Worm (Caenorhabditis elegans): ENCODE measurements around the gene fbxa-224.

DNA sequence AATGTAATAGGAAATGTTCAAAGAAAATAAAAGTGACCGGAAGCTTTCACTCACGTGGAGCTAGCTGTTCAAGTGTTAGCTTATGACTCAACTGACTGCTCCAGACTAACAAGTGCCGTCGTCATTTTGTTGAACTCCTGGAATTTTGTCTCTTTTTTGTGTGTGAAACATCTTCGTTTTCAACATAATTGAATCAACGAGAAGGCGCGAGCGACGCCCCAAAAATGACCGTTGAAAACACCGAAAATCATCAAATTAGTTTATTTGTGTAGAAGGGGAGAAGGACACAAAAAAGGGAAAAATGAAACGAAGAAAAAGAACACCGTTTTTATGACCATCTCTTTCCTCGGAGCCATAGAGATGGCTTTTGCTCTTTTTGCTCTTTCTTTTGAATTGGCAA, 7.5 kb upstream of the fbxa-224 start, which contains the start of gene ZK1290.14:
- TF ChIP-seq flt-1 (GFP tag; IDR thresholded peaks at IDR 0.05) = no peak
- no peak for TF ChIP-seq B0310.2 (tag; optimal IDR thresholded peaks at IDR 0.05)
- TF ChIP-seq ama-1 (optimal IDR thresholded peaks at IDR 0.05) = no peak
- no peak for TF ChIP-seq ceh-36 (tag; optimal IDR thresholded peaks at IDR 0.05)
- no peak for TF ChIP-seq tra-4 (tag; optimal IDR thresholded peaks at IDR 0.05)
- TF ChIP-seq F13C5.2 (tag; optimal IDR thresholded peaks at IDR 0.05) = no peak
- TF ChIP-seq scrt-1 (GFP tag; IDR thresholded peaks at IDR 0.05) = no peak
- no peak for TF ChIP-seq hmg-4 (GFP tag; optimal IDR thresholded peaks at IDR 0.05)
- TF ChIP-seq ets-7 (tag; optimal IDR thresholded peaks at IDR 0.05) = no peak
- TF ChIP-seq pes-1 (GFP tag; IDR thresholded peaks at IDR 0.05) = no peak
- no peak for TF ChIP-seq hmbx-1 (tag; optimal IDR thresholded peaks at IDR 0.05)
- no peak for TF ChIP-seq ceh-13 (GFP tag; optimal IDR thresholded peaks at IDR 0.05)
- TF ChIP-seq aly-1 (tag; optimal IDR thresholded peaks at IDR 0.05) = no peak
- TF ChIP-seq hnd-1 (tag; optimal IDR thresholded peaks at IDR 0.05) = no peak

Measured in whole organism, early embryonic.